Worm (Caenorhabditis elegans) whole organism, L4/young adult: ENCODE results near the gene K05F1.13.

Experiments
- W03F9.2 ChIP-seq: fragments of 150-350 bp; optimal IDR thresholded peaks from 2 replicates; lab custom pipeline; 2014; ENCODE audit warnings: missing biosample characterization, missing genetic modification characterization
- dao-5 ChIP-seq: sonication (generic microtip); optimal IDR thresholded peaks from 2 replicates; lab custom pipeline; 2016; ENCODE audit warnings: missing genotype, missing genetic modification characterization, moderate library complexity, missing compliant biosample characterization
- him-1 ChIP-seq: sonication (generic microtip); optimal IDR thresholded peaks from 2 replicates; lab custom pipeline; 2016; ENCODE audit warnings: missing genotype, missing genetic modification reagents, missing genetic modification characterization, missing compliant biosample characterization

- TF ChIP-seq dao-5 (no peak), W03F9.2 (tag; lab: Kevin White, UChicago) (no peak), him-1 (tag; lab: Kevin White, UChicago) (no peak)
These were observed 40.5 kb upstream of the K05F1.13 start for ce11 chrII:5748395-5748794.
